Fruit fly (Drosophila melanogaster) whole organism, embryonic: ENCODE results near the gene CAH16.
A peak's percentile ranks its signal among the peaks of the same experiment; 100 is the strongest.

Experiments used
- Adf1 ChIP-seq: fragments of 200-800 bp; sonication (Bioruptor generic); IDR thresholded peaks from 2 replicates; pipeline ENCODE4 v1.3.6; 2022; ENCODE audit warnings: missing biosample characterization, missing genetic modification characterization
- Antp ChIP-seq: fragments of 200-800 bp; sonication (Bioruptor generic); optimal IDR thresholded peaks from 3 replicates; lab custom pipeline; 2016; ENCODE audit warnings: missing biosample characterization, missing genetic modification characterization
- Blimp-1 ChIP-seq: fragments of 200-800 bp; sonication (Bioruptor generic); optimal IDR thresholded peaks from 3 replicates; lab custom pipeline; 2018; ENCODE audit warnings: missing biosample characterization, missing genetic modification characterization, mild to moderate bottlenecking, moderate library complexity, missing genetic modification reagents
- CG10366 ChIP-seq: fragments of 200-800 bp; sonication (Bioruptor generic); IDR thresholded peaks from 2 replicates; pipeline ENCODE4 v1.3.6; 2022; ENCODE audit warnings: missing biosample characterization, missing genetic modification characterization
- CG10979 ChIP-seq: fragments of 200-800 bp; sonication (Bioruptor generic); optimal IDR thresholded peaks from 2 replicates; lab custom pipeline; 2018; ENCODE audit warnings: missing biosample characterization, mild to moderate bottlenecking, missing genetic modification characterization, moderate library complexity
- CG11085 ChIP-seq: fragments of 200-800 bp; sonication (Bioruptor generic); IDR thresholded peaks from 2 replicates; pipeline ENCODE4 v1.3.6; 2022; ENCODE audit warnings: missing biosample characterization, missing genetic modification characterization
- CG15269 ChIP-seq: fragments of 200-800 bp; sonication (Bioruptor generic); optimal IDR thresholded peaks from 2 replicates; lab custom pipeline; 2018; ENCODE audit warnings: missing biosample characterization, mild to moderate bottlenecking, missing genetic modification characterization, moderate library complexity
- CG15601 ChIP-seq: fragments of 200-800 bp; sonication (Bioruptor generic); optimal IDR thresholded peaks from 3 replicates; lab custom pipeline; 2019; ENCODE audit warnings: missing biosample characterization, mild to moderate bottlenecking, missing genetic modification characterization, moderate library complexity
- CG15696 ChIP-seq: fragments of 200-800 bp; sonication (Bioruptor generic); optimal IDR thresholded peaks from 2 replicates; lab custom pipeline; 2019; ENCODE audit warnings: missing biosample characterization, mild to moderate bottlenecking, missing genetic modification characterization, moderate library complexity
- CG1603 ChIP-seq: fragments of 200-800 bp; sonication (Bioruptor generic); optimal IDR thresholded peaks from 2 replicates; lab custom pipeline; 2019; ENCODE audit warnings: missing biosample characterization, mild to moderate bottlenecking, missing genetic modification characterization, moderate library complexity
- CG17385 ChIP-seq: fragments of 200-800 bp; sonication (Bioruptor generic); optimal IDR thresholded peaks from 3 replicates; lab custom pipeline; 2018; ENCODE audit warnings: missing biosample characterization, mild to moderate bottlenecking, missing genetic modification characterization
- CG17829 ChIP-seq: fragments of 200-800 bp; optimal IDR thresholded peaks from 2 replicates; lab custom pipeline; 2019; ENCODE audit warnings: missing biosample characterization, mild to moderate bottlenecking, missing genetic modification characterization, moderate library complexity
- CG1792 ChIP-seq: fragments of 200-800 bp; sonication (Bioruptor generic); optimal IDR thresholded peaks from 2 replicates; lab custom pipeline; 2016; ENCODE audit warnings: missing biosample characterization, missing genetic modification characterization
- CG2199 ChIP-seq: fragments of 200-800 bp; sonication (Bioruptor generic); IDR thresholded peaks from 3 replicates; pipeline ENCODE4 v1.3.6; 2022; ENCODE audit warnings: missing biosample characterization, missing genetic modification characterization
- CG2678 ChIP-seq: fragments of 200-800 bp; sonication (Bioruptor generic); optimal IDR thresholded peaks from 3 replicates; lab custom pipeline; 2019; ENCODE audit warnings: missing biosample characterization, mild to moderate bottlenecking, missing genetic modification characterization, moderate library complexity
- CG30020 ChIP-seq: fragments of 200-800 bp; optimal IDR thresholded peaks from 2 replicates; lab custom pipeline; 2019; ENCODE audit warnings: missing biosample characterization, mild to moderate bottlenecking, missing genetic modification characterization, moderate library complexity
- CG4424 ChIP-seq: fragments of 200-800 bp; sonication (Bioruptor generic); optimal IDR thresholded peaks from 3 replicates; lab custom pipeline; 2016; ENCODE audit warnings: missing biosample characterization, missing genetic modification characterization
- CG6689 ChIP-seq: fragments of 200-800 bp; sonication (Bioruptor generic); IDR thresholded peaks from 2 replicates; pipeline ENCODE4 v1.3.6; 2022; ENCODE audit warnings: missing biosample characterization, missing genetic modification characterization
- CG6854 ChIP-seq: fragments of 200-800 bp; sonication (Bioruptor generic); optimal IDR thresholded peaks from 3 replicates; lab custom pipeline; 2017; ENCODE audit warnings: missing biosample characterization, mild to moderate bottlenecking, missing genetic modification characterization
- CG8089 ChIP-seq: fragments of 200-800 bp; sonication (Bioruptor generic); optimal IDR thresholded peaks from 3 replicates; lab custom pipeline; 2016; ENCODE audit warnings: missing biosample characterization, missing genetic modification characterization
- CG9932 ChIP-seq: fragments of 200-800 bp; sonication (Bioruptor generic); IDR thresholded peaks from 2 replicates; pipeline ENCODE4 v1.3.6; 2022; ENCODE audit warnings: missing biosample characterization, missing genetic modification characterization
- D19A ChIP-seq: fragments of 200-800 bp; optimal IDR thresholded peaks from 3 replicates; lab custom pipeline; 2019; ENCODE audit warnings: missing biosample characterization, mild to moderate bottlenecking, missing genetic modification characterization, moderate library complexity
- Dad ChIP-seq: fragments of 200-800 bp; sonication (Bioruptor generic); optimal IDR thresholded peaks from 3 replicates; lab custom pipeline; 2016; ENCODE audit warnings: missing biosample characterization, missing genetic modification characterization
- Ets65A ChIP-seq: fragments of 200-800 bp; sonication (Bioruptor generic); peaks from one replicate; lab custom pipeline; 2016; ENCODE audit warnings: missing biosample characterization, missing genetic modification characterization
- Ets97D ChIP-seq: fragments of 200-800 bp; sonication (Bioruptor generic); optimal IDR thresholded peaks from 3 replicates; lab custom pipeline; 2016; ENCODE audit warnings: missing biosample characterization, missing genetic modification characterization
- Gsc ChIP-seq: fragments of 200-800 bp; sonication (Bioruptor generic); IDR thresholded peaks from 2 replicates; pipeline ENCODE4 v1.3.6; 2022; ENCODE audit warnings: missing biosample characterization, missing genetic modification characterization
- HmgD ChIP-seq: fragments of 200-800 bp; sonication (Bioruptor generic); optimal IDR thresholded peaks from 3 replicates; lab custom pipeline; 2016; ENCODE audit warnings: missing biosample characterization, missing genetic modification characterization
- Hmr ChIP-seq: fragments of 200-800 bp; sonication (Bioruptor generic); optimal IDR thresholded peaks from 3 replicates; lab custom pipeline; 2017; ENCODE audit warnings: mild to moderate bottlenecking, missing biosample characterization, missing genetic modification reagents, missing genetic modification characterization
- Hr3 ChIP-seq: fragments of 200-800 bp; sonication (Bioruptor generic); optimal IDR thresholded peaks from 3 replicates; lab custom pipeline; 2016; ENCODE audit warnings: missing biosample characterization, missing genetic modification characterization
- MBD-R2 ChIP-seq: fragments of 200-800 bp; sonication (Bioruptor generic); IDR thresholded peaks from 2 replicates; pipeline ENCODE4 v1.3.6; 2022; ENCODE audit warnings: missing biosample characterization, missing genetic modification characterization
- Mad ChIP-seq: fragments of 200-800 bp; sonication (Bioruptor generic); optimal IDR thresholded peaks from 2 replicates; lab custom pipeline; 2016; ENCODE audit warnings: missing biosample characterization, missing genetic modification characterization
- NK7.1 ChIP-seq: fragments of 200-800 bp; sonication (Bioruptor generic); optimal IDR thresholded peaks from 3 replicates; lab custom pipeline; 2016; ENCODE audit warnings: missing biosample characterization, missing genetic modification characterization
- Neu2 ChIP-seq: fragments of 200-800 bp; sonication (Bioruptor generic); optimal IDR thresholded peaks from 3 replicates; lab custom pipeline; 2016; ENCODE audit warnings: missing biosample characterization, missing genetic modification characterization, borderline replicate concordance
- Oli ChIP-seq: fragments of 200-800 bp; sonication (Bioruptor generic); optimal IDR thresholded peaks from 2 replicates; lab custom pipeline; 2018; ENCODE audit warnings: missing biosample characterization, mild to moderate bottlenecking, missing genetic modification characterization, moderate library complexity
- Ptx1 ChIP-seq: fragments of 200-800 bp; sonication (Bioruptor generic); IDR thresholded peaks from 2 replicates; pipeline ENCODE4 v1.3.6; 2022; ENCODE audit warnings: missing biosample characterization, missing genetic modification characterization
- Sox102F ChIP-seq: fragments of 200-800 bp; sonication (Bioruptor generic); optimal IDR thresholded peaks from 2 replicates; lab custom pipeline; 2018; ENCODE audit warnings: missing biosample characterization, mild to moderate bottlenecking, missing genetic modification characterization, moderate library complexity
- ase ChIP-seq: fragments of 200-800 bp; sonication (Bioruptor generic); IDR thresholded peaks from 3 replicates; pipeline ENCODE4 v1.3.6; 2022; ENCODE audit warnings: missing biosample characterization, missing genetic modification characterization
- bowl ChIP-seq: fragments of 200-800 bp; sonication (Bioruptor generic); IDR thresholded peaks from 2 replicates; pipeline ENCODE4 v1.3.6; 2022; ENCODE audit warnings: missing biosample characterization, missing genetic modification characterization
- cad ChIP-seq: fragments of >200 bp; optimal IDR thresholded peaks from 2 replicates; lab custom pipeline; 2017; ENCODE audit warnings: missing biosample characterization, missing genetic modification characterization
- da ChIP-seq: fragments of 200-800 bp; sonication (Bioruptor generic); optimal IDR thresholded peaks from 2 replicates; lab custom pipeline; 2016; ENCODE audit warnings: missing biosample characterization, missing genetic modification characterization
- danr ChIP-seq: fragments of 200-800 bp; sonication (Bioruptor generic); IDR thresholded peaks from 2 replicates; pipeline ENCODE4 v1.3.6; 2022; ENCODE audit warnings: missing biosample characterization, missing genetic modification characterization
- dmrt11E ChIP-seq: fragments of 200-800 bp; sonication (Bioruptor generic); optimal IDR thresholded peaks from 3 replicates; lab custom pipeline; 2018; ENCODE audit warnings: missing biosample characterization, mild to moderate bottlenecking, missing genetic modification characterization, moderate library complexity
- eve ChIP-seq, 2 experiments: fragments of >200 bp; optimal IDR thresholded peaks; 2 replicates each; lab custom pipeline; 2017; ENCODE audit warnings: missing biosample characterization in 2 of 2, missing genetic modification characterization in 2 of 2
- ham ChIP-seq: fragments of 200-800 bp; sonication (Bioruptor generic); IDR thresholded peaks from 2 replicates; pipeline ENCODE4 v1.3.6; 2022; ENCODE audit warnings: missing biosample characterization, missing genetic modification characterization
- org-1 ChIP-seq: fragments of 200-800 bp; sonication (Bioruptor generic); optimal IDR thresholded peaks from 2 replicates; lab custom pipeline; 2017; ENCODE audit warnings: missing biosample characterization, missing genetic modification characterization
- sens ChIP-seq: fragments of 200-800 bp; sonication (Bioruptor generic); peaks from one replicate; lab custom pipeline; 2016; ENCODE audit warnings: missing biosample characterization, missing genetic modification characterization
- sna ChIP-seq: fragments of 200-800 bp; sonication (Bioruptor generic); IDR thresholded peaks from 2 replicates; pipeline ENCODE4 v1.3.6; 2022; ENCODE audit warnings: missing biosample characterization, missing genetic modification characterization; ENCODE audit not compliant: partially characterized antibody
- ssp ChIP-seq: fragments of 200-800 bp; sonication (Bioruptor generic); IDR thresholded peaks from 2 replicates; pipeline ENCODE4 v1.3.6; 2022; ENCODE audit warnings: missing biosample characterization, missing genetic modification characterization
- stc ChIP-seq: fragments of 200-800 bp; sonication (Bioruptor generic); IDR thresholded peaks from 2 replicates; pipeline ENCODE4 v1.3.6; 2022; ENCODE audit warnings: missing biosample characterization, missing genetic modification characterization
- wor ChIP-seq: fragments of 200-800 bp; sonication (Bioruptor generic); IDR thresholded peaks from 2 replicates; pipeline ENCODE4 v1.3.6; 2022; ENCODE audit warnings: missing biosample characterization, missing genetic modification characterization

CAH16 gene

dm6 chr3R:31306454-31306853 is 46.4 kb downstream of the CAH16 start (continued):
- TF ChIP-seq CG10979 (tag; lab: Kevin White, UChicago): no peak
- TF ChIP-seq CG4424 (GFP tag; lab: Kevin White, UChicago): peak; percentile 8
- TF ChIP-seq CG2199 (GFP tag; lab: Robert Waterston, UW): no peak
- TF ChIP-seq D19A (tag; lab: Kevin White, UChicago): peak; percentile 85
- TF ChIP-seq Ets97D (GFP tag; lab: Kevin White, UChicago): no peak
- no peak for TF ChIP-seq stc
- no peak for TF ChIP-seq Antp (GFP tag; lab: Kevin White, UChicago)
- TF ChIP-seq CG9932 (GFP tag; lab: Robert Waterston, UW): no peak
- peak; percentile 19 for TF ChIP-seq Sox102F (GFP tag; lab: Kevin White, UChicago)
- peak; percentile 4 for TF ChIP-seq CG15269
- no peak for TF ChIP-seq ssp (GFP tag; lab: Robert Waterston, UW)
- TF ChIP-seq CG1603 (tag; lab: Kevin White, UChicago): peak; percentile 40
- peak; percentile 47 for TF ChIP-seq CG2678

dm6 chr3R:31308855-31309646 is 49.0 kb downstream of the CAH16 start:
- TF ChIP-seq CG17385 (GFP tag; lab: Kevin White, UChicago) (no peak), Oli (no peak), CG6854 (GFP tag; lab: Kevin White, UChicago) (no peak), sens (GFP tag; lab: Kevin White, UChicago) (peak; percentile 27), Adf1 (GFP tag; lab: Robert Waterston, UW) (no peak), sna (GFP tag; lab: Robert Waterston, UW) (no peak), CG15696 (peak; percentile 67), Blimp-1 (GFP tag; lab: Kevin White, UChicago) (peak; percentile 77), ase (GFP tag; lab: Robert Waterston, UW) (no peak), CG10366 (GFP tag; lab: Robert Waterston, UW) (no peak), CG17829 (no peak), CG30020 (tag; lab: Kevin White, UChicago) (no peak), Neu2 (no peak), org-1 (peak; percentile 38), danr (GFP tag; lab: Robert Waterston, UW) (no peak), CG4424 (GFP tag; lab: Kevin White, UChicago) (no peak), Dad (GFP tag; lab: Kevin White, UChicago) (no peak), CG11085 (GFP tag; lab: Robert Waterston, UW) (no peak), Hmr (no peak), Ptx1 (GFP tag; lab: Robert Waterston, UW) (no peak), da (GFP tag; lab: Kevin White, UChicago) (peak; percentile 32), Ets65A (GFP tag; lab: Kevin White, UChicago) (peak; percentile 79), CG6689 (GFP tag; lab: Robert Waterston, UW) (no peak), bowl (GFP tag; lab: Robert Waterston, UW) (no peak), Mad (GFP tag; lab: Kevin White, UChicago) (no peak), HmgD (GFP tag; lab: Kevin White, UChicago) (no peak), eve (GFP tag; optimal IDR thresholded peaks at IDR 0.05; lab: Kevin White, UChicago) (no peak), Hr3 (no peak), dmrt11E (tag; lab: Kevin White, UChicago) (peak; percentile 74), ham (no peak), MBD-R2 (GFP tag; lab: Robert Waterston, UW) (no peak), NK7.1 (GFP tag; lab: Kevin White, UChicago) (no peak), cad (GFP tag; lab: Kevin White, UChicago) (no peak), CG15601 (tag; lab: Kevin White, UChicago) (peak; percentile 74), Gsc (no peak), wor (GFP tag; lab: Robert Waterston, UW) (no peak), CG8089 (peak; percentile 28), CG1792 (GFP tag; lab: Kevin White, UChicago) (peak; percentile 40)
